Fruit fly (Drosophila melanogaster): Measurements from ENCODE around the gene CG14720.

DNA sequence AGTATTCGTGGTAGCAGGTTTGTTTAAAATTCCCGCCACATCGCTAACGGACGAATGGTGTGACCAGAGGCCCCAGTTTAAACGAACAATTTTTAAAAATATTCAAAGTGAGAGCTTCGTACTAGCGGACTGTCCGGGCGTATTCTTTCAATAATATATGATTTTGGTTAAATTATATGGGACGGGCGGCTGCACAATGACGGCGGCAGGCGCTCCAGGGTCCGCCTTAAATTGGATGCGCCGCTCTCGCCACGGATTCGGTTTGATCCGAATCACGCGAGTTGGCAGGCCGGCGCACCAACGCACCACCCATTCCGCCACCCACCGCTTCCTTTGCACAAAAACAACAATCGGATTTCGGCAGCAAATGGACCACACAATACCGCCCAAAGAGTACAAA lies 23.9 kb downstream of the CG14720 start, which contains the start of gene CG14721:
- TF ChIP-seq CG3032 (tag; optimal IDR thresholded peaks at IDR 0.05) (peak; percentile 33), CG15336 (GFP tag; IDR thresholded peaks at IDR 0.05) (no peak), spab (GFP tag; optimal IDR thresholded peaks at IDR 0.05) (no peak), CG6854 (GFP tag; optimal IDR thresholded peaks at IDR 0.05) (no peak), topi (GFP tag; optimal IDR thresholded peaks at IDR 0.05) (no peak), CG32006 (GFP tag; optimal IDR thresholded peaks at IDR 0.05) (no peak), Eip78C (GFP tag) (no peak), CG16779 (tag; optimal IDR thresholded peaks at IDR 0.05) (no peak), vri (GFP tag; optimal IDR thresholded peaks at IDR 0.05) (no peak), pdm3 (GFP tag; optimal IDR thresholded peaks at IDR 0.05) (no peak), CG7368 (GFP tag; optimal IDR thresholded peaks at IDR 0.05) (no peak)
